Fruit fly (Drosophila melanogaster) whole organism, wandering third instar larva: ENCODE data around the gene Nepl16.

Experiments
- CrebA ChIP-seq: fragments of 200-800 bp; sonication (Bioruptor generic); optimal IDR thresholded peaks from 2 replicates; lab custom pipeline; 2016; ENCODE audit warnings: missing biosample characterization, mild to moderate bottlenecking, missing genetic modification characterization, borderline replicate concordance
- Myc ChIP-seq: fragments of >200 bp; optimal IDR thresholded peaks from 2 replicates; lab custom pipeline; 2017
- OdsH ChIP-seq: fragments of 200-800 bp; sonication (Bioruptor generic); optimal IDR thresholded peaks from 2 replicates; lab custom pipeline; 2016; ENCODE audit warnings: missing biosample characterization, mild to moderate bottlenecking, missing genetic modification characterization
- Rel ChIP-seq, 2 experiments: fragments of 200-800 bp; sonication (Bioruptor generic) in 1 of 2; optimal IDR thresholded peaks; 2 replicates in 1 of 2; 3 replicates in 1 of 2; lab custom pipeline; 2016 to 2019; ENCODE audit warnings: mild to moderate bottlenecking in 2 of 2, missing biosample characterization in 2 of 2, missing genetic modification characterization in 2 of 2, moderate library complexity in 1 of 2
- psq ChIP-seq: fragments of 200-800 bp; sonication (Bioruptor generic); optimal IDR thresholded peaks from 3 replicates; lab custom pipeline; 2017; ENCODE audit warnings: missing biosample characterization, mild to moderate bottlenecking, missing genetic modification characterization, moderate library complexity
- tai ChIP-seq: sonication (Bioruptor generic); optimal IDR thresholded peaks from 2 replicates; lab custom pipeline; 2016; ENCODE audit warnings: missing biosample characterization, missing genetic modification characterization
- usp ChIP-seq: fragments of >200 bp; optimal IDR thresholded peaks from 2 replicates; lab custom pipeline; 2017; ENCODE audit warnings: missing biosample characterization, missing genetic modification characterization

DNA sequence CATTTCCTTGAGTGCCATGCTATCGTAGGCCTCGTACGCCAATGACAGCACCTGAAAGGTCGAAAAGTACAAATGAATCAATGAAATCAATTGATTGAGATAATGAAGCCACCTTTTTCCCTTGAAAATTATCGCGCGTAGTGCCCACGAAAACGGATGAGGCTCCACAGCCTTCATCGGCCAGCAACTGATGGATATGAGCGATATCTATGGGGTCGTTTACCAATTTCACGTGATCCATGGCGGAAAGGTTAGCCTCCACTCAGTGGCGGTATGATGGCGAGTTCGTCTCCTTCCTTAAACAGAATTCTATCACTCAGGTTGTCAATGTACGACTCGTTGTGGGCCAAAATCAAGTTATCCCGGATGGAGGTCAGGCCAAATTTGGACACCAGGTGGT is 14.5 kb upstream of the Nepl16 start:
- TF ChIP-seq usp (GFP tag; lab: Kevin White, UChicago) (no peak), tai (GFP tag; lab: Kevin White, UChicago) (no peak), CrebA (GFP tag; lab: Kevin White, UChicago) (no peak), psq (GFP tag; lab: Kevin White, UChicago) (no peak), OdsH (GFP tag; lab: Kevin White, UChicago) (no peak), Rel (GFP tag; optimal IDR thresholded peaks at IDR 0.05; lab: Kevin White, UChicago) (no peak), Rel (tag; optimal IDR thresholded peaks at IDR 0.05; lab: Kevin White, UChicago) (no peak), Myc (lab: Kevin White, UChicago) (no peak)
